Worm (Caenorhabditis elegans) whole organism, late embryonic: ENCODE data around the gene F49H12.3.

Experiments used
- F13H6.1 ChIP-seq: sonication (generic microtip); optimal IDR thresholded peaks from 2 replicates; lab custom pipeline; 2016; ENCODE audit warnings: missing genetic modification characterization, missing compliant biosample characterization
- K02D7.2 ChIP-seq: sonication (generic microtip); optimal IDR thresholded peaks from 2 replicates; lab custom pipeline; 2017; ENCODE audit warnings: mild to moderate bottlenecking, missing genetic modification characterization, missing compliant biosample characterization
- Y22D7AL.16 ChIP-seq: sonication (generic microtip); optimal IDR thresholded peaks from 2 replicates; lab custom pipeline; 2016; ENCODE audit warnings: missing genetic modification characterization, missing compliant biosample characterization
- ama-1 ChIP-seq: fragments of 150-350 bp; optimal IDR thresholded peaks from 2 replicates; lab custom pipeline; 2014
- ceh-24 ChIP-seq: sonication (generic microtip); optimal IDR thresholded peaks from 2 replicates; lab custom pipeline; 2016; ENCODE audit warnings: mild to moderate bottlenecking, missing genetic modification characterization, missing compliant biosample characterization
- elt-4 ChIP-seq: sonication (generic microtip); optimal IDR thresholded peaks from 2 replicates; lab custom pipeline; 2016; ENCODE audit warnings: missing genetic modification characterization, missing compliant biosample characterization
- ets-4 ChIP-seq: sonication (generic microtip); optimal IDR thresholded peaks from 2 replicates; lab custom pipeline; 2016; ENCODE audit warnings: missing genetic modification characterization, missing compliant biosample characterization
- hlh-30 ChIP-seq: sonication (generic microtip); optimal IDR thresholded peaks from 2 replicates; lab custom pipeline; 2017; ENCODE audit warnings: antibody characterized with exemption, missing genetic modification characterization, missing compliant biosample characterization; ENCODE audit not compliant: insufficient read depth
- nfya-1 ChIP-seq: sonication (generic microtip); optimal IDR thresholded peaks from 2 replicates; lab custom pipeline; 2017; ENCODE audit warnings: missing genetic modification characterization, mild to moderate bottlenecking, missing compliant biosample characterization, antibody characterized with exemption, moderate library complexity
- pha-4 ChIP-seq: fragments of 150-350 bp; optimal IDR thresholded peaks from 2 replicates; lab custom pipeline; 2018; ENCODE audit warnings: missing biosample characterization, missing genetic modification reagents, missing genetic modification characterization
- ref-2 ChIP-seq: sonication (generic microtip); optimal IDR thresholded peaks from 2 replicates; lab custom pipeline; 2016; ENCODE audit warnings: missing genetic modification characterization, missing compliant biosample characterization
- sdc-2 ChIP-seq: sonication (generic microtip); optimal IDR thresholded peaks from 2 replicates; lab custom pipeline; 2016; ENCODE audit warnings: missing genotype, missing genetic modification characterization, missing compliant biosample characterization
- tbx-2 ChIP-seq: sonication (generic microtip); optimal IDR thresholded peaks from 2 replicates; lab custom pipeline; 2016; ENCODE audit warnings: missing genetic modification characterization, missing compliant biosample characterization

DNA sequence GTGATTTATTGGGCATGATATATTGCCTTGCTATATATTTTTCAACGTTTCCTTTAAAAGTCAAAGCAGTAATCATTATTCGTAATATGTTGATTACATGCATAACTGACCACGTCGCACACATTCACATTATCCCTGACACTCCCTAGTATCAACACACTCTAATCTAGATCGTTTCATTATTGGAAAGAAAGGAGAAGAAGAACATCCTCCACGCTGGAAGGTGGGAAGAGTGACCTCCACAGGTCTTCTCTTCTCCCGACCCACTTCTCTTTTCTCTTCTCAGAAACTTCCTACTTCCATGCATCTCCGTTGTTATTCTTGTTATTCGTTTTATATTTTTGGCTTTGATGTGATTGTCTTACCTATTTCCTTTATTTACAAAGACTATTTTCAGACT is 10.1 kb upstream of the F49H12.3 start, which contains the start of gene txdc-12.2:
- TF ChIP-seq pha-4 (tag; lab: Kevin White, UChicago), result no peak
- no peak for TF ChIP-seq ref-2 (tag; lab: Kevin White, UChicago)
- no peak for TF ChIP-seq ets-4 (tag; lab: Kevin White, UChicago)
- no peak for TF ChIP-seq hlh-30 (tag; lab: Kevin White, UChicago)
- no peak for TF ChIP-seq F13H6.1
- TF ChIP-seq K02D7.2, result no peak
- TF ChIP-seq sdc-2 (tag; lab: Kevin White, UChicago), result no peak
- no peak for TF ChIP-seq elt-4 (tag; lab: Kevin White, UChicago)
- TF ChIP-seq ceh-24 (tag; lab: Kevin White, UChicago), result no peak
- no peak for TF ChIP-seq tbx-2 (tag; lab: Kevin White, UChicago)
- no peak for TF ChIP-seq ama-1 (lab: Kevin White, UChicago)
- no peak for TF ChIP-seq nfya-1 (tag; lab: Kevin White, UChicago)
- no peak for TF ChIP-seq Y22D7AL.16 (tag; lab: Kevin White, UChicago)
